Fruit fly (Drosophila melanogaster) whole organism, embryonic: ENCODE data around the gene rush.
A peak's percentile ranks its signal among the peaks of the same experiment; 100 is the strongest.

Experiments
- Aef1 ChIP-seq: fragments of 200-800 bp; sonication (Bioruptor generic); IDR thresholded peaks from 3 replicates; pipeline ENCODE4 v1.3.6; 2022; ENCODE audit warnings: missing biosample characterization, missing genetic modification characterization
- Atf6 ChIP-seq: fragments of 200-800 bp; sonication (Bioruptor generic); IDR thresholded peaks from 2 replicates; pipeline ENCODE4 v1.3.6; 2022; ENCODE audit warnings: missing biosample characterization, missing genetic modification characterization
- CG10462 ChIP-seq: fragments of 200-800 bp; sonication (Bioruptor generic); optimal IDR thresholded peaks from 2 replicates; lab custom pipeline; 2016; ENCODE audit warnings: missing biosample characterization, missing genetic modification characterization
- CG11456 ChIP-seq: fragments of 200-800 bp; sonication (Bioruptor generic); IDR thresholded peaks from 3 replicates; pipeline ENCODE4 v1.3.6; 2022; ENCODE audit warnings: missing biosample characterization, missing genetic modification characterization
- CG11696 ChIP-seq: fragments of 200-800 bp; sonication (Bioruptor generic); IDR thresholded peaks from 2 replicates; pipeline ENCODE4 v1.3.6; 2022; ENCODE audit warnings: missing biosample characterization, missing genetic modification characterization
- CG12769 ChIP-seq: fragments of 200-800 bp; sonication (Bioruptor generic); optimal IDR thresholded peaks from 2 replicates; lab custom pipeline; 2019; ENCODE audit warnings: missing biosample characterization, mild to moderate bottlenecking, missing genetic modification characterization, moderate library complexity
- CG13624 ChIP-seq: fragments of 200-800 bp; sonication (Bioruptor generic); optimal IDR thresholded peaks from 2 replicates; lab custom pipeline; 2016; ENCODE audit warnings: missing biosample characterization, missing genetic modification characterization
- CG14441 ChIP-seq: fragments of 200-800 bp; sonication (Bioruptor generic); IDR thresholded peaks from 2 replicates; pipeline ENCODE4 v1.3.6; 2022; ENCODE audit warnings: missing biosample characterization, missing genetic modification characterization
- CG17361 ChIP-seq: fragments of 200-800 bp; sonication (Bioruptor generic); IDR thresholded peaks from 3 replicates; pipeline ENCODE4 v1.3.6; 2022; ENCODE audit warnings: missing biosample characterization, missing genetic modification characterization
- CG18764 ChIP-seq: fragments of 200-800 bp; sonication (Bioruptor generic); optimal IDR thresholded peaks from 3 replicates; lab custom pipeline; 2016; ENCODE audit warnings: missing biosample characterization, missing genetic modification characterization
- CG2889 ChIP-seq: fragments of 200-800 bp; sonication (Bioruptor generic); IDR thresholded peaks from 3 replicates; pipeline ENCODE4 v1.3.6; 2022; ENCODE audit warnings: missing biosample characterization, missing genetic modification characterization
- CG30020 ChIP-seq: fragments of 200-800 bp; optimal IDR thresholded peaks from 2 replicates; lab custom pipeline; 2019; ENCODE audit warnings: missing biosample characterization, mild to moderate bottlenecking, missing genetic modification characterization, moderate library complexity
- CG3163 ChIP-seq: fragments of 200-800 bp; sonication (Bioruptor generic); optimal IDR thresholded peaks from 3 replicates; lab custom pipeline; 2016; ENCODE audit warnings: missing biosample characterization, missing genetic modification characterization
- CG3407 ChIP-seq: fragments of 200-800 bp; sonication (Bioruptor generic); optimal IDR thresholded peaks from 2 replicates; lab custom pipeline; 2018; ENCODE audit warnings: missing biosample characterization, mild to moderate bottlenecking, missing genetic modification characterization
- CG4404 ChIP-seq: fragments of 200-800 bp; sonication (Bioruptor generic); IDR thresholded peaks from 2 replicates; pipeline ENCODE4 v1.3.6; 2022; ENCODE audit warnings: missing biosample characterization, missing genetic modification characterization
- CG6175 ChIP-seq: fragments of 200-800 bp; sonication (Bioruptor generic); IDR thresholded peaks from 3 replicates; pipeline ENCODE4 v1.3.6; 2022; ENCODE audit warnings: missing biosample characterization, missing genetic modification characterization
- CG7271 ChIP-seq: fragments of 200-800 bp; sonication (Bioruptor generic); optimal IDR thresholded peaks from 2 replicates; lab custom pipeline; 2018; ENCODE audit warnings: missing biosample characterization, mild to moderate bottlenecking, missing genetic modification characterization, moderate library complexity
- CG7928 ChIP-seq: fragments of 200-800 bp; sonication (Bioruptor generic); optimal IDR thresholded peaks from 2 replicates; lab custom pipeline; 2017; ENCODE audit warnings: missing biosample characterization, mild to moderate bottlenecking, missing genetic modification characterization
- Dbx ChIP-seq: fragments of 200-800 bp; sonication (Bioruptor generic); IDR thresholded peaks from 3 replicates; pipeline ENCODE4 v1.3.6; 2022; ENCODE audit warnings: missing biosample characterization, missing genetic modification characterization
- Ets65A ChIP-seq: fragments of 200-800 bp; sonication (Bioruptor generic); peaks from one replicate; lab custom pipeline; 2016; ENCODE audit warnings: missing biosample characterization, missing genetic modification characterization
- Lhr ChIP-seq: fragments of 200-800 bp; sonication (Bioruptor generic); optimal IDR thresholded peaks from 3 replicates; lab custom pipeline; 2017; ENCODE audit warnings: mild to moderate bottlenecking, missing biosample characterization, missing genetic modification reagents, missing genetic modification characterization
- Max ChIP-seq: fragments of 200-800 bp; sonication (Bioruptor generic); optimal IDR thresholded peaks from 2 replicates; lab custom pipeline; 2016; ENCODE audit warnings: missing biosample characterization, mild to moderate bottlenecking, missing genetic modification characterization
- Med ChIP-seq: fragments of 200-800 bp; sonication (Bioruptor generic); peaks from one replicate; lab custom pipeline; 2016; ENCODE audit warnings: missing biosample characterization, missing genetic modification characterization, mild to moderate bottlenecking, inconsistent platforms, moderate library complexity
- NC2α ChIP-seq: fragments of 200-800 bp; sonication (Bioruptor generic); optimal IDR thresholded peaks from 2 replicates; lab custom pipeline; 2016; ENCODE audit warnings: missing biosample characterization, missing genetic modification characterization
- Nf-YA ChIP-seq: fragments of 200-800 bp; sonication (Bioruptor generic); IDR thresholded peaks from 2 replicates; pipeline ENCODE4 v1.3.6; 2022; ENCODE audit warnings: missing biosample characterization, missing genetic modification characterization
- Pdp1 ChIP-seq, 2 experiments: fragments of 200-800 bp; sonication (Bioruptor generic); optimal IDR thresholded peaks; 3 replicates each; lab custom pipeline; 2016; ENCODE audit warnings: missing biosample characterization in 2 of 2, missing genetic modification characterization in 2 of 2, mild to moderate bottlenecking in 1 of 2, moderate library complexity in 1 of 2
- Ravus ChIP-seq: fragments of 200-800 bp; sonication (Bioruptor generic); IDR thresholded peaks from 2 replicates; pipeline ENCODE4 v1.3.6; 2022; ENCODE audit warnings: missing biosample characterization, missing genetic modification characterization
- Trl ChIP-seq, 3 experiments: fragments of >200 bp in 2 of 3; fragments of 200-800 bp in 1 of 3; sonication (Bioruptor generic) in 1 of 3; optimal IDR thresholded peaks; 2 replicates in 1 of 3; 3 replicates in 2 of 3; lab custom pipeline; 2016 to 2017; ENCODE audit warnings: missing biosample characterization in 1 of 3, missing genetic modification characterization in 1 of 3
- caup ChIP-seq: fragments of 200-800 bp; sonication (Bioruptor generic); optimal IDR thresholded peaks from 3 replicates; lab custom pipeline; 2017; ENCODE audit warnings: missing biosample characterization, mild to moderate bottlenecking, missing genetic modification characterization, moderate library complexity; ENCODE audit not compliant: severe bottlenecking
- chinmo ChIP-seq: fragments of 200-800 bp; sonication (Bioruptor generic); IDR thresholded peaks from 4 replicates; pipeline ENCODE4 v1.3.6; 2022; ENCODE audit warnings: missing biosample characterization, missing genetic modification characterization; ENCODE audit not compliant: partially characterized antibody
- crol ChIP-seq: fragments of 200-800 bp; sonication (Bioruptor generic); IDR thresholded peaks from 2 replicates; pipeline ENCODE4 v1.3.6; 2022; ENCODE audit warnings: missing biosample characterization, missing genetic modification characterization
- dm ChIP-seq: fragments of 200-800 bp; sonication (Bioruptor generic); optimal IDR thresholded peaks from 3 replicates; lab custom pipeline; 2016; ENCODE audit warnings: missing biosample characterization, missing genetic modification characterization
- eve ChIP-seq, 2 experiments: fragments of >200 bp; optimal IDR thresholded peaks; 2 replicates each; lab custom pipeline; 2017; ENCODE audit warnings: missing biosample characterization in 2 of 2, missing genetic modification characterization in 2 of 2
- fu2 ChIP-seq: fragments of 200-800 bp; sonication (Bioruptor generic); optimal IDR thresholded peaks from 2 replicates; lab custom pipeline; 2016; ENCODE audit warnings: missing biosample characterization, missing genetic modification characterization
- gce ChIP-seq: fragments of 200-800 bp; sonication (Bioruptor generic); IDR thresholded peaks from 3 replicates; pipeline ENCODE4 v1.3.6; 2022; ENCODE audit warnings: missing biosample characterization, missing genetic modification characterization
- gcm2 ChIP-seq: fragments of 200-800 bp; sonication (Bioruptor generic); optimal IDR thresholded peaks from 2 replicates; lab custom pipeline; 2016; ENCODE audit warnings: missing biosample characterization, missing genetic modification characterization
- gsb-n ChIP-seq: fragments of 200-800 bp; sonication (Bioruptor generic); optimal IDR thresholded peaks from 3 replicates; lab custom pipeline; 2018; ENCODE audit warnings: missing biosample characterization, mild to moderate bottlenecking, missing genetic modification characterization
- insv ChIP-seq, 2 experiments: fragments of 200-800 bp; sonication (Bioruptor generic); optimal IDR thresholded peaks; 3 replicates each; lab custom pipeline; 2016 to 2018; ENCODE audit warnings: missing biosample characterization in 2 of 2, missing genetic modification characterization in 2 of 2
- inv ChIP-seq: fragments of 200-800 bp; sonication (Bioruptor generic); IDR thresholded peaks from 2 replicates; pipeline ENCODE4 v1.3.6; 2022; ENCODE audit warnings: missing biosample characterization, missing genetic modification characterization; ENCODE audit not compliant: partially characterized antibody
- jumu ChIP-seq: fragments of 200-800 bp; sonication (Bioruptor generic); optimal IDR thresholded peaks from 3 replicates; lab custom pipeline; 2016; ENCODE audit warnings: missing biosample characterization, missing genetic modification characterization
- lola ChIP-seq, 3 experiments: fragments of >200 bp in 2 of 3; fragments of 200-800 bp in 1 of 3; sonication (Bioruptor generic) in 1 of 3; optimal IDR thresholded peaks; 2 replicates each; lab custom pipeline; 2017 to 2019; ENCODE audit warnings: missing biosample characterization in 3 of 3, missing genetic modification characterization in 3 of 3, mild to moderate bottlenecking in 1 of 3, moderate library complexity in 1 of 3
- nau ChIP-seq: fragments of 200-800 bp; sonication (Bioruptor generic); optimal IDR thresholded peaks from 3 replicates; lab custom pipeline; 2017; ENCODE audit warnings: missing biosample characterization, mild to moderate bottlenecking, missing genetic modification characterization, missing genetic modification reagents
- sd ChIP-seq: fragments of 200-800 bp; sonication (Bioruptor generic); optimal IDR thresholded peaks from 3 replicates; lab custom pipeline; 2018; ENCODE audit warnings: missing biosample characterization, mild to moderate bottlenecking, missing genetic modification characterization, moderate library complexity
- sens ChIP-seq: fragments of 200-800 bp; sonication (Bioruptor generic); peaks from one replicate; lab custom pipeline; 2016; ENCODE audit warnings: missing biosample characterization, missing genetic modification characterization
- slp2 ChIP-seq: fragments of 200-800 bp; sonication (Bioruptor generic); optimal IDR thresholded peaks from 2 replicates; lab custom pipeline; 2016; ENCODE audit warnings: missing biosample characterization, missing genetic modification characterization
- so ChIP-seq: fragments of 200-800 bp; sonication (Bioruptor generic); IDR thresholded peaks from 3 replicates; pipeline ENCODE4 v1.3.6; 2022; ENCODE audit warnings: missing biosample characterization, missing genetic modification characterization
- sob ChIP-seq: fragments of 200-800 bp; sonication (Bioruptor generic); IDR thresholded peaks from 2 replicates; pipeline ENCODE4 v1.3.6; 2022; ENCODE audit warnings: missing biosample characterization, missing genetic modification characterization
- tna ChIP-seq: fragments of 200-800 bp; sonication (Bioruptor generic); IDR thresholded peaks from 2 replicates; pipeline ENCODE4 v1.3.6; 2022; ENCODE audit warnings: missing biosample characterization, missing genetic modification characterization; ENCODE audit not compliant: partially characterized antibody
- twi ChIP-seq: fragments of 200-800 bp; optimal IDR thresholded peaks from 2 replicates; lab custom pipeline; 2019; ENCODE audit warnings: missing biosample characterization, mild to moderate bottlenecking, missing genetic modification characterization, moderate library complexity
- vnd ChIP-seq: fragments of 200-800 bp; sonication (Bioruptor generic); IDR thresholded peaks from 3 replicates; pipeline ENCODE4 v1.3.6; 2022; ENCODE audit warnings: missing biosample characterization, missing genetic modification characterization; ENCODE audit not compliant: partially characterized antibody

The rush gene

dm6 chrX:1512753-1513226 is 34.4 kb downstream of the rush start, which contains the start of gene CG14795 (continued):
- TF ChIP-seq slp2 (no peak), gcm2 (GFP tag; lab: Kevin White, UChicago) (no peak), caup (GFP tag; lab: Kevin White, UChicago) (peak; percentile 25), insv (GFP tag; optimal IDR thresholded peaks at IDR 0.05; lab: Kevin White, UChicago) (peak in 1 of 2 experiments; percentile 45), vnd (peak; percentile 87), sens (GFP tag; lab: Kevin White, UChicago) (peak; percentile 19), CG2889 (no peak), jumu (GFP tag; lab: Kevin White, UChicago) (peak; percentile 61), Aef1 (GFP tag; lab: Robert Waterston, UW) (no peak), CG6175 (GFP tag; lab: Robert Waterston, UW) (no peak), Ets65A (GFP tag; lab: Kevin White, UChicago) (peak; percentile 94), CG30020 (peak; percentile 33), NC2α (GFP tag; lab: Kevin White, UChicago) (no peak), Atf6 (GFP tag; lab: Robert Waterston, UW) (no peak), CG18764 (GFP tag; lab: Kevin White, UChicago) (peak; percentile 99), CG3407 (GFP tag; lab: Kevin White, UChicago) (no peak), inv (GFP tag; lab: Robert Waterston, UW) (peak; percentile 91), eve (GFP tag; optimal IDR thresholded peaks at IDR 0.05; lab: Kevin White, UChicago) (no peak), CG14441 (GFP tag; lab: Robert Waterston, UW) (no peak), CG3163 (GFP tag; lab: Kevin White, UChicago) (peak; percentile 13), CG17361 (GFP tag; lab: Robert Waterston, UW) (peak; percentile 14; the same call in 1 of the 3 replicates), dm (GFP tag; lab: Kevin White, UChicago) (peak; percentile 80), tna (peak; percentile 96), Dbx (GFP tag; lab: Robert Waterston, UW) (peak; percentile 65; the same call in 2 of the 3 replicates)

DNA sequence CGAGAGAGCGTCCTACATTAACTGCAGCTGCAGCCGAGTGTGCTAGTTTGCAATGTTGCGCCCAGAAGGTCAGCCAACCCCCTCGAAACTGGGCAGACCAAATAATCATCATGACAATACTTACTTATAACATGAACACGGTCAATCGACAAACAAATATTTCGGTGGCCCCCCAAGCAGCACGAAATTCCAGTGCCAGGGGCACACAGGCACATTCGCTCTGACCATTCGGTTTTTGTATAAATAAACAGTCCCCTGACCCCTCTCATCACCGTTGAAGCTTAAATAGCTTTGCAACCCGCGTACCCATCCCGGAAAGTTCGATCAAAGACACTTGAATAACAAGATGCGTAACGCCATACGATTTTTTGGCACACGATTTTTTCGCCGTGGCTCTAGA is 35.5 kb downstream of the rush start:
- TF ChIP-seq Max (GFP tag; lab: Kevin White, UChicago) (no peak), Med (no peak), Nf-YA (GFP tag; lab: Robert Waterston, UW) (no peak), CG13624 (GFP tag; lab: Kevin White, UChicago) (no peak), CG3407 (GFP tag; lab: Kevin White, UChicago) (no peak), crol (GFP tag; lab: Robert Waterston, UW) (0 out of 2 replicates have a peak, but pooled peaks have one; percentile 14), Trl (optimal IDR thresholded peaks at IDR 0.05; lab: Kevin White, UChicago) (peak in 1 of 2 experiments; percentile 5), Trl (GFP tag; optimal IDR thresholded peaks at IDR 0.05; lab: Kevin White, UChicago) (no peak), sd (tag; lab: Kevin White, UChicago) (peak; percentile 58), CG7271 (tag; lab: Kevin White, UChicago) (no peak), nau (no peak), fu2 (no peak), sob (GFP tag; lab: Robert Waterston, UW) (no peak), chinmo (GFP tag; lab: Robert Waterston, UW) (0 out of 4 replicates have a peak, but pooled peaks have one; percentile 55), Ravus (GFP tag; lab: Robert Waterston, UW) (no peak), gcm2 (GFP tag; lab: Kevin White, UChicago) (no peak), CG12769 (peak; percentile 15), CG4404 (no peak), Lhr (GFP tag; lab: Kevin White, UChicago) (no peak), CG11456 (no peak), Pdp1 (GFP tag; optimal IDR thresholded peaks at IDR 0.05; lab: Kevin White, UChicago) (peak in 1 of 2 experiments; percentile 21), lola (GFP tag; optimal IDR thresholded peaks at IDR 0.05; lab: Kevin White, UChicago) (no peak), CG10462 (no peak), CG11696 (no peak), gsb-n (tag; lab: Kevin White, UChicago) (no peak), CG7928 (GFP tag; lab: Kevin White, UChicago) (no peak), so (GFP tag; lab: Robert Waterston, UW) (no peak), gce (GFP tag; lab: Robert Waterston, UW) (no peak), twi (no peak)
